Fruit fly (Drosophila melanogaster) whole organism, prepupa: ENCODE results near the gene CG12589.

ENCODE experiments used
- CG11762 ChIP-seq: fragments of 200-800 bp; sonication (Bioruptor generic); optimal IDR thresholded peaks from 3 replicates; lab custom pipeline; 2016; ENCODE audit warnings: missing biosample characterization, missing genetic modification characterization; ENCODE audit not compliant: insufficient read depth
- CG6854 ChIP-seq: fragments of 200-800 bp; sonication (Bioruptor generic); optimal IDR thresholded peaks from 2 replicates; lab custom pipeline; 2017; ENCODE audit warnings: missing biosample characterization, mild to moderate bottlenecking, missing genetic modification characterization
- Ets96B ChIP-seq: fragments of 200-800 bp; optimal IDR thresholded peaks from 2 replicates; lab custom pipeline; 2019; ENCODE audit warnings: missing biosample characterization, mild to moderate bottlenecking, missing genetic modification characterization, moderate library complexity

DNA sequence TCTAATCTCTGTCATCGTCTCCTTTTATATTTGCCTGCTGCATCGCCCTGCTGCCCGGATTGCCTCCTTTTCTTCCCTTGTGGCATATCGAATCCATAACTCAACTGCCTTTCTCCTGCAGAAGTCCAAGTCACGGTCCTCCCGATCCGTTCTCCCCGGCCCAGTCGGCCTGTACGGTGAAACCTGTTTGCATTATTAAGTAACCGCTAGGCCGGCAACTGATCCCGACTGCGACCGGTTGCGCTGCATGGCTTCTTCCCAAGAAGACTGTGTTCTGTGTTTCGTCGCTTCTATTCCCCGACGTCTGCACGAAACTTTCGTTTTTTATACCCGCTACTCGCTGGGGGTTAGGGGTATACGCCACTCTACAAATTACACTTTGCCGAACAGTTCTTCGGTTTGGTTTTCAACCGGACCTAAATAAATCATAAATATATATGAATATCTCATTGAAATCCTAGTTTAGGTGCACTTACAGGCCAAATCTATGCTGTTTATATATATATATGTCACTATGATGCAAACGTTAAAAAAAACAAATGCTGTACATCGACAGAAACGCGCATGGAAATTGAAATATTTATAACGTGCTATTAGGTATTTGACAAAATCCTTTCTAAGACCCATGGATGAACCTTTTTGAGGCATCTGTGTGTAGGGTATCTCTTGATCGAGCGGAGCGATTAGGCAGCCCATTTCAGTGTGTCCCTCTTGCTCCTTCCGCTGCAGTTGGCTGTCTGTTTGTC lies 49.1 kb downstream of the CG12589 start:
- TF ChIP-seq CG11762 (GFP tag; lab: Kevin White, UChicago) (peak; percentile 54), CG6854 (GFP tag; lab: Kevin White, UChicago) (no peak), Ets96B (tag; lab: Kevin White, UChicago) (peak; percentile 87)
